Fruit fly (Drosophila melanogaster): Measurements from ENCODE around the gene by.

The by gene

dm6 chr3R:9529913-9530312, 2.9 kb downstream of the by start (continued):
- TF ChIP-seq chinmo (GFP tag; IDR thresholded peaks at IDR 0.05; ENCODE audit: partially characterized antibody) (0 out of 4 replicates have a peak, but pooled peaks have one; percentile 32), HLH54F (GFP tag; optimal IDR thresholded peaks at IDR 0.05) (no peak), CG12391 (tag; optimal IDR thresholded peaks at IDR 0.05) (no peak), nau (GFP tag; optimal IDR thresholded peaks at IDR 0.05) (no peak), kni (GFP tag; optimal IDR thresholded peaks at IDR 0.05) (peak; percentile 26), CG10267 (tag; optimal IDR thresholded peaks at IDR 0.05) (no peak), cg (GFP tag; optimal IDR thresholded peaks at IDR 0.05) (peak; percentile 15), Asciz (GFP tag; optimal IDR thresholded peaks at IDR 0.05) (peak; percentile 30), Med (GFP tag) (peak; percentile 74), Dip2 (GFP tag; IDR thresholded peaks at IDR 0.05) (no peak), CkIIα-i1 (GFP tag; IDR thresholded peaks at IDR 0.05) (no peak), NfI (GFP tag; optimal IDR thresholded peaks at IDR 0.05) (peak; percentile 10), ATbp (GFP tag; optimal IDR thresholded peaks at IDR 0.05) (peak; percentile 32), Hr51 (GFP tag; optimal IDR thresholded peaks at IDR 0.05) (no peak), CG6791 (GFP tag; IDR thresholded peaks at IDR 0.05; ENCODE audit: partially characterized antibody) (no peak), CG17359 (tag; optimal IDR thresholded peaks at IDR 0.05) (peak; percentile 14), CG17568 (GFP tag; optimal IDR thresholded peaks at IDR 0.05) (peak; percentile 37), p53 (GFP tag; optimal IDR thresholded peaks at IDR 0.05) (no peak), Ravus (GFP tag; IDR thresholded peaks at IDR 0.05) (no peak), CG14965 (GFP tag; optimal IDR thresholded peaks at IDR 0.05; ENCODE audit: borderline replicate concordance) (no peak), sug (tag; optimal IDR thresholded peaks at IDR 0.05) (peak; percentile 5), fd102C (GFP tag; optimal IDR thresholded peaks at IDR 0.05) (no peak), CG12071 (GFP tag; optimal IDR thresholded peaks at IDR 0.05) (peak; percentile 55), bcd (GFP tag; optimal IDR thresholded peaks at IDR 0.05) (no peak), CG34376 (GFP tag; optimal IDR thresholded peaks at IDR 0.05) (no peak), pros (GFP tag; optimal IDR thresholded peaks at IDR 0.05) (no peak), Dek (tag; optimal IDR thresholded peaks at IDR 0.05) (peak; percentile 3), Ets65A (GFP tag) (peak; percentile 80), CoRest (tag; optimal IDR thresholded peaks at IDR 0.05) (no peak), cwo (GFP tag; optimal IDR thresholded peaks at IDR 0.05) (peak; percentile 51), Abd-B (GFP tag; optimal IDR thresholded peaks at IDR 0.05) (no peak), zfh1 (GFP tag; IDR thresholded peaks at IDR 0.05) (no peak), CG33213 (GFP tag; optimal IDR thresholded peaks at IDR 0.05) (no peak), CG17361 (GFP tag; IDR thresholded peaks at IDR 0.05) (no peak), Myb (GFP tag; optimal IDR thresholded peaks at IDR 0.05) (no peak), Dad (GFP tag; optimal IDR thresholded peaks at IDR 0.05) (no peak), CG3163 (GFP tag; optimal IDR thresholded peaks at IDR 0.05) (no peak), Spps (tag; optimal IDR thresholded peaks at IDR 0.05) (peak; percentile 1), sens (GFP tag) (peak; percentile 37), CG3281 (GFP tag; optimal IDR thresholded peaks at IDR 0.05) (peak; percentile 7), HHEX (GFP tag; optimal IDR thresholded peaks at IDR 0.05) (no peak), ac (GFP tag; optimal IDR thresholded peaks at IDR 0.05) (no peak), CG17385 (GFP tag; optimal IDR thresholded peaks at IDR 0.05) (peak; percentile 16), sd (tag; optimal IDR thresholded peaks at IDR 0.05) (peak; percentile 5)
